Fruit fly (Drosophila melanogaster): ENCODE results near the gene mRpL45.

mRpL45 gene

dm6 chr3R:22590668-22591275 is 27.5 kb upstream of the mRpL45 start (continued):
- TF ChIP-seq phol (tag; optimal IDR thresholded peaks at IDR 0.05) (peak; percentile 84), Hr39 (optimal IDR thresholded peaks at IDR 0.05) (no peak), org-1 (GFP tag; optimal IDR thresholded peaks at IDR 0.05) (peak; percentile 64), HHEX (GFP tag; optimal IDR thresholded peaks at IDR 0.05) (peak; percentile 5), grn (GFP tag; optimal IDR thresholded peaks at IDR 0.05) (peak; percentile 31), CG2875 (GFP tag; optimal IDR thresholded peaks at IDR 0.05) (peak; percentile 59), CG11504 (tag; optimal IDR thresholded peaks at IDR 0.05) (peak; percentile 73), CG5180 (GFP tag; optimal IDR thresholded peaks at IDR 0.05) (peak; percentile 38), CG13424 (tag; optimal IDR thresholded peaks at IDR 0.05) (peak; percentile 69), CG8924 (tag; optimal IDR thresholded peaks at IDR 0.05) (peak; percentile 68), twi (tag; optimal IDR thresholded peaks at IDR 0.05) (peak; percentile 63), CG12744 (GFP tag; optimal IDR thresholded peaks at IDR 0.05) (no peak), CG15601 (tag; optimal IDR thresholded peaks at IDR 0.05) (peak; percentile 76), CG34224 (GFP tag; IDR thresholded peaks at IDR 0.05; ENCODE audit: partially characterized antibody) (no peak), Fer2 (tag; optimal IDR thresholded peaks at IDR 0.05) (no peak), btn (GFP tag; optimal IDR thresholded peaks at IDR 0.05) (peak; percentile 57), CG18476 (GFP tag; optimal IDR thresholded peaks at IDR 0.05) (peak; percentile 37), CG4424 (GFP tag; optimal IDR thresholded peaks at IDR 0.05) (peak; percentile 57), CTCF (GFP tag; optimal IDR thresholded peaks at IDR 0.05) (no peak), Hr3 (GFP tag; optimal IDR thresholded peaks at IDR 0.05) (peak; percentile 72), HmgD (GFP tag; optimal IDR thresholded peaks at IDR 0.05) (no peak), pnt (GFP tag; optimal IDR thresholded peaks at IDR 0.05) (peak; percentile 32), CG2199 (GFP tag; IDR thresholded peaks at IDR 0.05) (peak; percentile 90; the same call in 2 of the 3 replicates), trem (tag; optimal IDR thresholded peaks at IDR 0.05) (peak; percentile 52), Lhr (GFP tag; optimal IDR thresholded peaks at IDR 0.05) (peak; percentile 71), pan (optimal IDR thresholded peaks at IDR 0.05) (peak in 1 of 2 experiments; percentile 45), pan (GFP tag; optimal IDR thresholded peaks at IDR 0.05 in 1 of 2, IDR thresholded peaks at IDR 0.05 in 1 of 2) (no peak), BtbVII (GFP tag; optimal IDR thresholded peaks at IDR 0.05) (peak; percentile 3), Drgx (GFP tag; IDR thresholded peaks at IDR 0.05) (peak; percentile 62; the same call in 1 of the 2 replicates), CG17328 (GFP tag; IDR thresholded peaks at IDR 0.05) (peak; percentile 42; the same call in 1 of the 2 replicates), CG10959 (GFP tag; IDR thresholded peaks at IDR 0.05) (peak; percentile 47; the same call in 1 of the 2 replicates), CG6254 (GFP tag; optimal IDR thresholded peaks at IDR 0.05) (peak; percentile 69), fd102C (GFP tag; optimal IDR thresholded peaks at IDR 0.05) (peak; percentile 17), gcm (GFP tag; optimal IDR thresholded peaks at IDR 0.05) (peak; percentile 72), CG32772 (GFP tag; IDR thresholded peaks at IDR 0.05) (peak; percentile 33; the same call in 1 of the 2 replicates), D19B (GFP tag; optimal IDR thresholded peaks at IDR 0.05) (peak; percentile 89), CG6813 (GFP tag; optimal IDR thresholded peaks at IDR 0.05) (peak; percentile 42), CG1602 (GFP tag; optimal IDR thresholded peaks at IDR 0.05) (peak; percentile 56), Asciz (GFP tag; optimal IDR thresholded peaks at IDR 0.05) (peak; percentile 69), CG9817 (tag; optimal IDR thresholded peaks at IDR 0.05) (peak; percentile 18), fd3F (GFP tag; optimal IDR thresholded peaks at IDR 0.05) (peak; percentile 11), p53 (GFP tag; optimal IDR thresholded peaks at IDR 0.05) (no peak), tx (GFP tag; optimal IDR thresholded peaks at IDR 0.05) (peak; percentile 36), MESR4 (GFP tag; optimal IDR thresholded peaks at IDR 0.05) (no peak), CG15696 (tag; optimal IDR thresholded peaks at IDR 0.05) (peak; percentile 64), ssp (GFP tag; IDR thresholded peaks at IDR 0.05) (peak; percentile 33; the same call in 1 of the 2 replicates), CG17385 (GFP tag; optimal IDR thresholded peaks at IDR 0.05) (peak; percentile 56), Max (GFP tag; optimal IDR thresholded peaks at IDR 0.05) (peak; percentile 44), Nf-YB (GFP tag; optimal IDR thresholded peaks at IDR 0.05) (peak; percentile 38), zfh2 (GFP tag; optimal IDR thresholded peaks at IDR 0.05) (no peak)
